Worm (Caenorhabditis elegans): ENCODE data around the gene flp-18.

Gene flp-18

DNA sequence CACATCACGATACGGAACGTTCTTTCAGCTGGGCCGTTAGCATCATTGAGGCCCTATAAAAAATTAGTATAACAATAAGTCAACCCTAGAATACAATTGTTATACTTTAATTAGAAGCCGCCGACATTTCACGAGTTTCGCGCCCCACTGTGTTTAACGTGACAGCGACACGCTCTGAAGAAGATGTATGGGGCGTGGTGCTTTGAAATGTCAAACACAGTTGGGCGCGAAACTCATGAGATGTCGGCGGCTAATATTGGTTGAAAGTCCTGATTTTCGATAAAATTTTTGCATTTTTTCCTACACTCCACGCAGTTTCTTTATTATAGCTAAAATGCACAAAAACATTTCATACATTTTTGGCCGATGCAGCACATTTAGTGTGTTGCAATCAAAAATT lies 37.7 kb upstream of the flp-18 start:
- no peak for TF ChIP-seq ztf-11 (tag; optimal IDR thresholded peaks at IDR 0.05)
- no peak for TF ChIP-seq sem-2 (GFP tag; optimal IDR thresholded peaks at IDR 0.05)
- no peak for TF ChIP-seq tbx-8 (GFP tag; optimal IDR thresholded peaks at IDR 0.05)
- TF ChIP-seq nhr-237 (tag; optimal IDR thresholded peaks at IDR 0.05) = no peak
- TF ChIP-seq pha-4 (tag; optimal IDR thresholded peaks at IDR 0.05) = no peak
- no peak for TF ChIP-seq mab-5 (tag; optimal IDR thresholded peaks at IDR 0.05)
- TF ChIP-seq snpc-4 (tag; optimal IDR thresholded peaks at IDR 0.05) = no peak
- no peak for TF ChIP-seq ceh-43 (GFP tag; optimal IDR thresholded peaks at IDR 0.05)
- no peak for TF ChIP-seq nhr-2 (tag; optimal IDR thresholded peaks at IDR 0.05)
- TF ChIP-seq ceh-83 (GFP tag; optimal IDR thresholded peaks at IDR 0.05) = no peak
- no peak for TF ChIP-seq unc-39 (tag; optimal IDR thresholded peaks at IDR 0.05)

DNA sequence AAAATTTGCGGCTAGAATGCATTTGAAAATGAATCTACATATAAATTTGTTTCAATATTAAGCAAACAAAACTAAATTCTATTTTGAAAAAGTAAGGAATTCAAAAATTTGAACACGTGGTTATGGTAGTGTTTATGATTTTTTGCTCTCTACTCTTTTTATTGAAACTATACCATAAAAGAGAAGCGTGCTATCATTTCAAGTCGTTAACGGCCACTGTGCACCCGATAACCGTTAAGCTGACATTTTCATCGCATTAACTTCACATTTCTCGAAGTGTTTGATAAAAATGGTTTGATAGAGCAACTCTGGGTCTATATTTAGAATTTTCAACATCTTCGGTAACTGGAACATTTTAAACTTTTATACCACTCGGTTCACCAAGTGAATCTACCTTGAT lies 36.4 kb upstream of the flp-18 start, which contains the start of gene twk-26:
Gene twk-26, minus strand, starts transcription at position 23 of the 400 bp plus-strand sequence.
- TF ChIP-seq bed-3 (GFP tag; optimal IDR thresholded peaks at IDR 0.05) = no peak
- TF ChIP-seq cnd-1 (tag; optimal IDR thresholded peaks at IDR 0.05) = no peak
- TF ChIP-seq lsy-2 (tag; optimal IDR thresholded peaks at IDR 0.05) = no peak
- no peak for TF ChIP-seq flh-1 (GFP tag; optimal IDR thresholded peaks at IDR 0.05)
- TF ChIP-seq M03D4.4 (tag; optimal IDR thresholded peaks at IDR 0.05) = no peak
- no peak for TF ChIP-seq unc-120 (tag; optimal IDR thresholded peaks at IDR 0.05; ENCODE audit: poor library complexity, severe bottlenecking)
- no peak for TF ChIP-seq nhr-12 (tag; optimal IDR thresholded peaks at IDR 0.05)
- TF ChIP-seq lin-32 (GFP tag; optimal IDR thresholded peaks at IDR 0.05) = no peak
- no peak for TF ChIP-seq tbx-8 (GFP tag; optimal IDR thresholded peaks at IDR 0.05)
- no peak for TF ChIP-seq nhr-237 (tag; optimal IDR thresholded peaks at IDR 0.05)
- no peak for TF ChIP-seq blmp-1 (tag; optimal IDR thresholded peaks at IDR 0.05)
- TF ChIP-seq hlh-1 (tag; optimal IDR thresholded peaks at IDR 0.05) = no peak
- no peak for TF ChIP-seq pha-4 (tag; optimal IDR thresholded peaks at IDR 0.05)
- TF ChIP-seq ceh-39 (tag; optimal IDR thresholded peaks at IDR 0.05) = no peak
- no peak for TF ChIP-seq mls-2 (tag; optimal IDR thresholded peaks at IDR 0.05)
- no peak for TF ChIP-seq ceh-83 (GFP tag; optimal IDR thresholded peaks at IDR 0.05)
- no peak for TF ChIP-seq ces-1 (GFP tag; optimal IDR thresholded peaks at IDR 0.05)
- no peak for TF ChIP-seq zip-8 (tag; optimal IDR thresholded peaks at IDR 0.05)

ce11 chrX:3054394-3054793 lies 36.0 kb upstream of the flp-18 start:
- TF ChIP-seq unc-39 (tag; optimal IDR thresholded peaks at IDR 0.05) (no peak), elt-1 (tag; optimal IDR thresholded peaks at IDR 0.05; ENCODE audit: borderline replicate concordance, insufficient read depth) (no peak), blmp-1 (tag; optimal IDR thresholded peaks at IDR 0.05) (no peak), ceh-43 (GFP tag; optimal IDR thresholded peaks at IDR 0.05) (no peak), ceh-83 (GFP tag; optimal IDR thresholded peaks at IDR 0.05) (no peak), tbx-8 (GFP tag; optimal IDR thresholded peaks at IDR 0.05) (no peak), cnd-1 (tag; optimal IDR thresholded peaks at IDR 0.05) (no peak), lin-13 (tag; optimal IDR thresholded peaks at IDR 0.05) (no peak), hlh-1 (tag; optimal IDR thresholded peaks at IDR 0.05) (no peak), sptf-1 (tag; optimal IDR thresholded peaks at IDR 0.05) (no peak), ceh-39 (tag; optimal IDR thresholded peaks at IDR 0.05) (no peak)

ce11 chrX:3051315-3051993 lies 33.1 kb upstream of the flp-18 start:
- TF ChIP-seq blmp-1 (tag; optimal IDR thresholded peaks at IDR 0.05) (no peak), ces-1 (GFP tag; optimal IDR thresholded peaks at IDR 0.05) (peak; percentile 26), snpc-4 (tag; optimal IDR thresholded peaks at IDR 0.05) (no peak), ztf-11 (tag; optimal IDR thresholded peaks at IDR 0.05) (no peak)

DNA sequence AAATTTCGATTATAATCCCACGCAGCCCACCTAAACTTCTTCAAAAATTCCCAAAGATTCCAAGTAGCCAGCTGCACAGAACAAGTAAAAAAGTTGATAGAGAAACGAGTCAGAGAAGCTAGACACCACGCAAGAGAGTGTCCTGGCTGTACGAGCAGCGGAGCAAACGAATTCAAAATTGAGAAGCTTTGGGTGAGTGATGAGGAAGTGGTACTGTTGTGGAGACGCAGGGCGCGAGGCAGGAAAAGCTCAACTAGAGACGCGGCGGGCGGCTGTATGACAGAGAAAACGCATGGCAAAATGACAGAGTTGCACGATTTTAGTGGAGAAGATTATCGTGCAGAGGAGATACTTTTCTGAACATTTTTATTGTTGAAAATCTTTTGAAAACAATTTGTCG lies 30.9 kb upstream of the flp-18 start:
- TF ChIP-seq mls-2 (tag; optimal IDR thresholded peaks at IDR 0.05) (no peak), ces-1 (GFP tag; optimal IDR thresholded peaks at IDR 0.05) (peak; percentile 85), unc-62 (GFP tag; optimal IDR thresholded peaks at IDR 0.05) (peak; percentile 36)

DNA sequence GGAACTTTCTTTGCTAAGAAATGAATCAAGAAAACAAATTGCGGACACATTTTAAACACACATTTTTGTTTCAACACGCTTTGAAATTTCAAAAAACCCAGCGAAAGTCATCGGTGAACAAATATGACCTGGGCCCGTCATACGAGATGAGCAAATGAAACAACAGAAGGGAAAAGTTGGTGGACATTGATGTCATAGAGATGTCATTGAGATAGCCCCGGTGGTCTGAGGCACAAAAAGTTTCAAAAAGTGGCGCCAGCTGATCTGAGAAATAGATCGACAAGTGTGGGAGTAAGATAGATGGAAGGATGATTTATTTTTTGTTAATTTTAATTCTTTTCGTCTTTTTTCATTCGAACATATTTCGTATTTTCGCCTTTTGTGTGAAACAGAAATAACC lies 30.3 kb upstream of the flp-18 start:
- no peak for TF ChIP-seq snpc-4 (tag; optimal IDR thresholded peaks at IDR 0.05)
- no peak for TF ChIP-seq nhr-76 (tag; optimal IDR thresholded peaks at IDR 0.05)
- no peak for TF ChIP-seq unc-62 (GFP tag; optimal IDR thresholded peaks at IDR 0.05)
- no peak for TF ChIP-seq unc-120 (tag; optimal IDR thresholded peaks at IDR 0.05; ENCODE audit: poor library complexity, severe bottlenecking)
- no peak for TF ChIP-seq ceh-83 (GFP tag; optimal IDR thresholded peaks at IDR 0.05)
- TF ChIP-seq elt-3 (tag; optimal IDR thresholded peaks at IDR 0.05) = no peak
- TF ChIP-seq nhr-28 (tag; optimal IDR thresholded peaks at IDR 0.05) = no peak
- no peak for TF ChIP-seq lin-13 (tag; optimal IDR thresholded peaks at IDR 0.05)
- TF ChIP-seq sem-2 (GFP tag; optimal IDR thresholded peaks at IDR 0.05) = no peak
- TF ChIP-seq sptf-1 (tag; optimal IDR thresholded peaks at IDR 0.05) = no peak
